Fruit fly (Drosophila melanogaster): ENCODE results near the gene bru1.

bru1 gene

DNA sequence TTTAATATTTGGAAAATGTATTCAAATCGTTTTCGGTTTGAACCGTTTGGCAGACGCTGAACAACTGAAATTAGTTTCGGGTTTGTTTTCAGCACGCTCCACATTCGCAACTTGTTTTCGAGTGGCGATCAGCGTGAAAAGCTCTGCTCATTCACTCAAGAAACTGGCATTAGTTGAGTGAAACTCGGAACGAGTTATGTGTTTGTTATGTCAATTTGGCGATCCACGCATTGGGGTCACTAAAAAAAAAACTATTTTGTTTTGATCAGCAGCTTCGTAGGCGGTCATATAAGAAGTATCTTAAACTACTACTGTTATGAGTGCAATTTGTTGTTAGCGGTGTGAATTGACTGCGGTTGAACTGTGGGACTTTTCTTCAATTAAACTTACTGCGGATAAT is 2.8 kb downstream of the bru1 start, which contains the start of gene atilla:
atilla (minus strand) TSS at position 266 of the 400 bp plus-strand sequence.
- TF ChIP-seq foxo (GFP tag; optimal IDR thresholded peaks at IDR 0.05), result no peak
- TF ChIP-seq Sp1 (GFP tag; optimal IDR thresholded peaks at IDR 0.05), result no peak
- TF ChIP-seq usp (GFP tag; optimal IDR thresholded peaks at IDR 0.05), result no peak
- TF ChIP-seq dsf (GFP tag; optimal IDR thresholded peaks at IDR 0.05; ENCODE audit: borderline replicate concordance), result no peak
- TF ChIP-seq CrebA (GFP tag; optimal IDR thresholded peaks at IDR 0.05; ENCODE audit: borderline replicate concordance), result no peak
- no peak for TF ChIP-seq Hnf4 (GFP tag; optimal IDR thresholded peaks at IDR 0.05)
- TF ChIP-seq dmrt93B (GFP tag; optimal IDR thresholded peaks at IDR 0.05), result no peak
- no peak for TF ChIP-seq Vsx2 (GFP tag; optimal IDR thresholded peaks at IDR 0.05; ENCODE audit: partially characterized antibody)
- TF ChIP-seq ey (GFP tag; optimal IDR thresholded peaks at IDR 0.05), result no peak
- no peak for TF ChIP-seq br (GFP tag; optimal IDR thresholded peaks at IDR 0.05)
- no peak for TF ChIP-seq Hr78 (GFP tag; optimal IDR thresholded peaks at IDR 0.05)
- no peak for TF ChIP-seq sage (GFP tag; optimal IDR thresholded peaks at IDR 0.05)
- no peak for TF ChIP-seq Mio (GFP tag; optimal IDR thresholded peaks at IDR 0.05)

DNA sequence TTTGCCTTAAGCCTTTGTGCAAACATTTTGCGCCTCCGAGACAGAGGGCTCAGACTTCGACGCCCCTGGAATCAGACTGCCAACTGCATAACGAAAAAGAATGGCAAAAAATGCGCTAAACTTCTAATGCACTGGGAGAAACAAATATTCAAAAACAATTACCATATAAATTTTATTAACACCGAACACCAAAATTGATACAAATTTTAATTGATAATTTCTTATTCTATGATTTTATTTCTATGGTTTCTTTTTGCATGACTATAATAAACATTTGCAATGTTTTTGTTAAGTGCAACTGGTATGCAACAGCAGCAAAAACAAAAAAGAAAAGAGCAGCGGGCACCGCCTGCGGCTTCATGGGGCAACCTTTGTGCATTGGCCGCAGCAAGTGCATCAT is 18.2 kb downstream of the bru1 start:
- peak; percentile 50 for TF ChIP-seq HLH106 (tag; optimal IDR thresholded peaks at IDR 0.05)
- no peak for TF ChIP-seq CrebA (GFP tag; optimal IDR thresholded peaks at IDR 0.05; ENCODE audit: borderline replicate concordance)
- no peak for TF ChIP-seq Mio (GFP tag; optimal IDR thresholded peaks at IDR 0.05)
- peak; percentile 39 for TF ChIP-seq ey (GFP tag; optimal IDR thresholded peaks at IDR 0.05)
- peak; percentile 38 for TF ChIP-seq br (GFP tag; optimal IDR thresholded peaks at IDR 0.05)
- TF ChIP-seq foxo (GFP tag; optimal IDR thresholded peaks at IDR 0.05), result peak in 1 of 2 experiments; percentile 35
- TF ChIP-seq OdsH (GFP tag; optimal IDR thresholded peaks at IDR 0.05), result peak; percentile 3
- peak; percentile 9 for TF ChIP-seq psq (GFP tag; optimal IDR thresholded peaks at IDR 0.05)
- peak; percentile 37 for TF ChIP-seq fru (GFP tag; optimal IDR thresholded peaks at IDR 0.05)
- TF ChIP-seq Sp1 (GFP tag; optimal IDR thresholded peaks at IDR 0.05), result peak; percentile 50
- TF ChIP-seq dmrt93B (GFP tag; optimal IDR thresholded peaks at IDR 0.05), result no peak
- no peak for TF ChIP-seq dl (GFP tag; optimal IDR thresholded peaks at IDR 0.05; ENCODE audit: insufficient read depth in 1 of 2, partially characterized antibody in 2 of 2)
- TF ChIP-seq h (GFP tag; optimal IDR thresholded peaks at IDR 0.05), result peak; percentile 34

DNA sequence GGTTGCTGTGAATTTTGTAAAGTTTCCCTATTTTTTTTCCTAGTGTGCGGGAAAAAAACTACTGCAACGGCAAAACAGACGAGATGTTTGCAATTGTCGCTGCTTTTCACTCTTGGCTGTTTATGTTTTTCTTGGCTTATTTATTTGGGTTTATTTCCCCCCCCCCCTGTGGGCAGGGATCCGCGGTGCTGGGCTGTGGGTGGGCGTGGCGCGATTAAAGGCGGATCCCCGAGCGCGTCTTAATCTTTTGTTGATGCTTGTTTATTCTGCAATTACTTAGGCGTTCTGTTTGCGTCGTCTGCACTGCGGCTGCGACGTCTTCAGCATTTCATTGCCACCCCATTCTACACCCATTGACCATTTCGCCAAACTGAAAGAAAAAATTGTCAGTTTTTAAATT is 20.1 kb downstream of the bru1 start:
- TF ChIP-seq psq (GFP tag; optimal IDR thresholded peaks at IDR 0.05), result no peak
- TF ChIP-seq br (GFP tag; optimal IDR thresholded peaks at IDR 0.05), result no peak
- TF ChIP-seq pan (optimal IDR thresholded peaks at IDR 0.05), result no peak
- no peak for TF ChIP-seq h (GFP tag; optimal IDR thresholded peaks at IDR 0.05)
- TF ChIP-seq Dfd (GFP tag; optimal IDR thresholded peaks at IDR 0.05), result no peak
- TF ChIP-seq Jra (GFP tag; optimal IDR thresholded peaks at IDR 0.05), result no peak
- TF ChIP-seq N (GFP tag; optimal IDR thresholded peaks at IDR 0.05), result no peak

DNA sequence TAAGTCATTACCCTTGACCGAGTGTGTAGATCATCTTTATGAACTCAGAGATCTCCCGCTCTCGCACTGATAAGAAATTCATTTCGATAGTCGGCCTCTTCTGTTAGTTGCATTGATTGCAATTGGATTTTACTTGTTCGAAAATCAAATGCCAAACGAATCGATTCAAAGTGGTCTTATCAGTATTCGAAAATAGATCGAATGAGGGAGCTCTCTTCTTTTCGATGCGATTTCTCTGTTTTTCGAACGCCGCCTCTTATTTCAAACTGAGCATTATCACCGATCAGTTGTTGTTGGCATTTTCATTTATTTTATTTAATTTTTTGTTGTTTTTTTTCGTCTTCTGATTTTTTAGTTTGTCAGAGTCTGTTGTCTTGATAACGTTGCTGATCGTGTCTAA is 26.2 kb downstream of the bru1 start:
- TF ChIP-seq OdsH (GFP tag; optimal IDR thresholded peaks at IDR 0.05), result no peak
- TF ChIP-seq HLH106 (tag; optimal IDR thresholded peaks at IDR 0.05), result no peak
- no peak for TF ChIP-seq Hnf4 (GFP tag; optimal IDR thresholded peaks at IDR 0.05)
- no peak for TF ChIP-seq dmrt93B (GFP tag; optimal IDR thresholded peaks at IDR 0.05)
- no peak for TF ChIP-seq psq (GFP tag; optimal IDR thresholded peaks at IDR 0.05)
- TF ChIP-seq Hr83 (GFP tag; optimal IDR thresholded peaks at IDR 0.05; ENCODE audit: poor library complexity, severe bottlenecking), result no peak
- no peak for TF ChIP-seq foxo (GFP tag; optimal IDR thresholded peaks at IDR 0.05)
- TF ChIP-seq Rel (GFP tag; optimal IDR thresholded peaks at IDR 0.05), result no peak
- TF ChIP-seq Rel (tag; optimal IDR thresholded peaks at IDR 0.05), result no peak
- no peak for TF ChIP-seq usp (GFP tag; optimal IDR thresholded peaks at IDR 0.05)
- TF ChIP-seq Dfd (GFP tag; optimal IDR thresholded peaks at IDR 0.05), result no peak

DNA sequence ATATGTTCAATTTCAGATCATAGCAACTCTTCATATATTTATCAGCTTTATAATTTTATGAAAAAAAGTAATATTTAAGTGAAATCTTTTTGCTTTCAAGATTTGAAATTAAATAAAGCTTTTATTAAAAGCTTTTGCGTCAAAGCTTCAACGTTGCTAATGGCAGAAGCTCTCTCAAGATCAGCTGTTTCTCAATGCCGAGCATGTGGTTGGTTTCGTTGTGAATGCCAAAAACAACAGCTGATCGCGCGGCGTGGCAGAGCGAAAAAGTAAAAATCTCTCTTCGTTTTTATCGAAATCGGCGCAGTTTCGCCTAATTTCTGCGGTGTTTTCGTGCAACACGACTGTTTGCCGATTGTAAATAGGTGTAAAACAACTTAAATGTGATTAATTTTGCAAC is 32.7 kb downstream of the bru1 start, which contains the start of gene CG31759:
CG31759 (plus strand) TSS at position 161 of the 400 bp plus-strand sequence.
- TF ChIP-seq Abd-B (GFP tag; optimal IDR thresholded peaks at IDR 0.05) (no peak), rgr (GFP tag; optimal IDR thresholded peaks at IDR 0.05) (no peak), Sp1 (GFP tag; optimal IDR thresholded peaks at IDR 0.05) (no peak), h (GFP tag; optimal IDR thresholded peaks at IDR 0.05) (no peak), pan (optimal IDR thresholded peaks at IDR 0.05) (no peak), fru (GFP tag; optimal IDR thresholded peaks at IDR 0.05) (no peak), N (GFP tag; optimal IDR thresholded peaks at IDR 0.05) (no peak), CrebA (GFP tag; optimal IDR thresholded peaks at IDR 0.05; ENCODE audit: borderline replicate concordance) (no peak), sage (GFP tag; optimal IDR thresholded peaks at IDR 0.05) (no peak), GATAd (GFP tag; optimal IDR thresholded peaks at IDR 0.05) (no peak), Hr83 (GFP tag; optimal IDR thresholded peaks at IDR 0.05; ENCODE audit: poor library complexity, severe bottlenecking) (no peak), dsf (GFP tag; optimal IDR thresholded peaks at IDR 0.05; ENCODE audit: borderline replicate concordance) (no peak), jim (GFP tag; optimal IDR thresholded peaks at IDR 0.05) (no peak), br (GFP tag; optimal IDR thresholded peaks at IDR 0.05) (no peak), tai (GFP tag; optimal IDR thresholded peaks at IDR 0.05) (no peak)
